Fruit fly (Drosophila melanogaster) S2 (cell line): ENCODE data around the gene CG31606.

ENCODE experiments used
- CG8478 ChIP-seq: fragments of >200 bp; optimal IDR thresholded peaks from 2 replicates; lab custom pipeline; 2018
- CTCF ChIP-seq, 2 experiments: fragments of >200 bp; optimal IDR thresholded peaks; 2 replicates each; lab custom pipeline; 2018

dm6 chr2L:8159498-8159897 is 12.1 kb downstream of the CG31606 start, which contains the start of the genes PAPLA1 and Rbsn-5:
- TF ChIP-seq CTCF (optimal IDR thresholded peaks at IDR 0.05; lab: Kevin White, UChicago) (no peak), CG8478 (lab: Kevin White, UChicago) (no peak)
